Worm (Caenorhabditis elegans): Measurements from ENCODE around the gene rtfo-1.

DNA sequence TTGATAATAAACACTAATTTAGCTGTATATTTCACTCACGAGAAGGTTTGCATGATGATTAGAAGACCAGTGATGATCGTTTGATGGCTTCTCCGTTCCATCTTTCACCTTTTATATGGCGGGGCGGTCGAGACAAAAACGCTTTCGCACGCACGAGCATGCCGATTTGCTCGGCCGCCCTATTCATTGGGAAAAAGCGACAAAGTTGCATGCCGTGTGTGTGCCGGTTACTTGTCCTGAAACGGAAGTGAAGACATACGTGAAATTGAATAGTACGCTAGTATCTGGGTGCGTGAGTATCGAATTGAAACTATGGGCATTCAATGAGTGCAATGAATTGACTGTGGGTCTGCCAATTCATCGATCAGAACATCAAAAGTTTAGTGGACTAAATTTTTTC, 40.4 kb upstream of the rtfo-1 start, which contains the start of gene idpc-5:
- TF ChIP-seq elt-3 (tag; optimal IDR thresholded peaks at IDR 0.05) (no peak), lsy-2 (tag; optimal IDR thresholded peaks at IDR 0.05) (no peak), snpc-4 (tag; optimal IDR thresholded peaks at IDR 0.05) (no peak)
